Worm (Caenorhabditis elegans) whole organism, young adult: Measurements from ENCODE around the gene fbxb-16.

Experiments used
- cebp-1 ChIP-seq, 2 experiments: fragments of 200-800 bp in 1 of 2; sonication (Bioruptor generic) in 1 of 2; sonication (generic microtip) in 1 of 2; IDR thresholded peaks in 1 of 2; optimal IDR thresholded peaks in 1 of 2; 2 replicates each; pipeline versions ENCODE4 v1.3.6 to Lab custom; 2017 to 2022; ENCODE audit warnings: missing compliant biosample characterization in 2 of 2, missing genetic modification characterization in 2 of 2, mild to moderate bottlenecking in 1 of 2, missing genetic modification reagents in 1 of 2, moderate library complexity in 1 of 2
- him-1 ChIP-seq: sonication (generic microtip); optimal IDR thresholded peaks from 2 replicates; lab custom pipeline; 2016; ENCODE audit warnings: missing genotype, missing genetic modification reagents, missing genetic modification characterization, missing compliant biosample characterization
- lag-1 ChIP-seq: fragments of 200-800 bp; sonication (Bioruptor generic); IDR thresholded peaks from 2 replicates; pipeline ENCODE4 v1.3.6; 2022; ENCODE audit warnings: missing genetic modification reagents, missing genetic modification characterization, missing compliant biosample characterization
- pha-4 ChIP-seq: fragments of 150-350 bp; sonication (generic microtip); optimal IDR thresholded peaks from 2 replicates; lab custom pipeline; 2014; ENCODE audit warnings: missing biosample characterization, missing genetic modification reagents, missing genetic modification characterization

- TF ChIP-seq lag-1 (GFP tag; lab: Robert Waterston, UW) (no peak), him-1 (tag; lab: Kevin White, UChicago) (no peak), pha-4 (no peak), cebp-1 (GFP tag; IDR thresholded peaks at IDR 0.05; lab: Robert Waterston, UW) (no peak), cebp-1 (tag; optimal IDR thresholded peaks at IDR 0.05; lab: Kevin White, UChicago) (no peak)
Observed at ce11 chrII:1648768-1649167, 2.9 kb downstream of the fbxb-16 start, which contains the start of gene fbxb-21.
